Worm (Caenorhabditis elegans): ENCODE results near the gene F42A10.5.

Gene F42A10.5

DNA sequence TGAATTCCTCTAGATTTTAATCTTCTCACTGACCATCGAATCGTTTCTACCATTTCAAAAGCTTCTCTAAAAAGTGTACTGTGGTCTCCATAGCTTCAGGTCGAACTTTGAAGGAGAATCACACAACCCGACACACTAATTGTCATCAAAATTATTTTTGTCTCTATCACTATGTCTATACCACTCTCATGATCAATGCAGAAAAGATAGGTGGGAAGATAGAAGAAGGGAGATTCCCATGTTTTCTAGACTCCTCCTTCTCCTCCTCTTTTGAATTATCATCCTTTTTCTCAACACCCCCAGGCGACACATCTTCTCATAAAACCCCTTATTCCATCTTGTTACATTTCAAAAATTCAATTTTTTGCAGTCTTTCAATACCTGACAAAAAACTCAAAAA, 27.4 kb downstream of the F42A10.5 start, which contains the start of gene Y42G9A.3:
TSS of gene Y42G9A.3 (plus strand) at position 363 of the 400 bp plus-strand sequence.
- no peak for TF ChIP-seq klf-2 (GFP tag; conservative IDR thresholded peaks at IDR 0.05)
- no peak for TF ChIP-seq med-1 (GFP tag; optimal IDR thresholded peaks at IDR 0.05; ENCODE audit: insufficient read depth)
- no peak for TF ChIP-seq ref-1 (GFP tag; conservative IDR thresholded peaks at IDR 0.05)
- TF ChIP-seq flt-1 (GFP tag; IDR thresholded peaks at IDR 0.05): no peak

DNA sequence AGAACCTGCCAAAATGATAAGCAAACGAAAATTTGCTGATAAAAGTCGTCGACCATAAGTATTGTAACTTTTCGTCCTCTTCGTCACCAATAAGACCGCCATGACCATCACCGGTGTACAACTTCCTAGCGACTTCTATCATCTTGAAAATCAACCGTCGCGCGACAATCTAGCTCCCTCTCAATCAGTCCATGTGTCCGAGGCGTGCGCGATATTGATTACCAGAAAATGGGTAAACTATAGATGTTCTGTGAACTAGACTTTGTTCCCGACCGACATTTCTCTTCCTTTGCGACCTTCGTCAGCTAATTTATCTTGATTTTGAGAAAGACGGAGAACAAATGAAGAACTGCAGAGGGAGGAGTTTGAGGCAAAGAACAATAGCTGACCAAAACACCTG, 28.0 kb downstream of the F42A10.5 start:
- TF ChIP-seq med-1 (GFP tag; optimal IDR thresholded peaks at IDR 0.05; ENCODE audit: insufficient read depth) (no peak), cog-1 (tag; optimal IDR thresholded peaks at IDR 0.05) (no peak), T22C8.4 (GFP tag; IDR thresholded peaks at IDR 0.05) (no peak), ztf-23 (GFP tag; IDR thresholded peaks at IDR 0.05) (no peak), ref-1 (GFP tag; conservative IDR thresholded peaks at IDR 0.05) (no peak), klf-2 (GFP tag; conservative IDR thresholded peaks at IDR 0.05) (no peak), flt-1 (GFP tag; IDR thresholded peaks at IDR 0.05) (no peak), tab-1 (GFP tag; IDR thresholded peaks at IDR 0.05) (no peak), ztf-29 (GFP tag; IDR thresholded peaks at IDR 0.05) (no peak)

DNA sequence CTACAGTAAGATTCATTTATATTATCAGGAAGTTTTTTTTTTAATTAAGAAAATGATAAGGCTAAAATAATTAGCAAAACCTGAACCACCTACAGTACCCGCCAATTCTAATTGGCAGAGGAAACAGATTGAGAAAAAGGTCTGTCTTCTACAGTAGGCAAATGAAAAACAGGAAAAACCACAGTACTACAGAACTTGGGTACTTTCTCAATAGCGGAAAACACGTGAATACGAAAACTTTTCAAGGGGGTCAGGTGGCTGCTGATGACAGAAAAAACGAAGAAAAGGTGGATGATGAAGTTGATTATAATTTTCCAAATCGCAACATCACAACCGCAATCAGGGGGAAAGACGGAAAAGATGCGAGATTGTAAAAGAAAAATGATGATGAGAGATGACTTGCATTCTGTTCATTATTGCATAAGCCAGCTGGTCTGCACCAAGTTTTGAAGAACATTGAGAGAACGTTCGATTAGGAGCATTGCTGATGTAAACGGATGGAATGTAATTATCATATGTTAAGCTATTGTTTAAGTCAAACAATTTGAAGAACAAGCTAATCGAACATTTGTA, 28.8 kb downstream of the F42A10.5 start:
- no peak for TF ChIP-seq cog-1 (tag; optimal IDR thresholded peaks at IDR 0.05)
- TF ChIP-seq ztf-23 (GFP tag; IDR thresholded peaks at IDR 0.05): no peak
- no peak for TF ChIP-seq T22C8.4 (GFP tag; IDR thresholded peaks at IDR 0.05)
- TF ChIP-seq med-1 (GFP tag; optimal IDR thresholded peaks at IDR 0.05; ENCODE audit: insufficient read depth): no peak
- TF ChIP-seq flt-1 (GFP tag; IDR thresholded peaks at IDR 0.05): no peak
- TF ChIP-seq klf-2 (GFP tag; conservative IDR thresholded peaks at IDR 0.05): no peak
- TF ChIP-seq ztf-29 (GFP tag; IDR thresholded peaks at IDR 0.05): no peak
- TF ChIP-seq tab-1 (GFP tag; IDR thresholded peaks at IDR 0.05): no peak
- no peak for TF ChIP-seq ref-1 (GFP tag; conservative IDR thresholded peaks at IDR 0.05)

DNA sequence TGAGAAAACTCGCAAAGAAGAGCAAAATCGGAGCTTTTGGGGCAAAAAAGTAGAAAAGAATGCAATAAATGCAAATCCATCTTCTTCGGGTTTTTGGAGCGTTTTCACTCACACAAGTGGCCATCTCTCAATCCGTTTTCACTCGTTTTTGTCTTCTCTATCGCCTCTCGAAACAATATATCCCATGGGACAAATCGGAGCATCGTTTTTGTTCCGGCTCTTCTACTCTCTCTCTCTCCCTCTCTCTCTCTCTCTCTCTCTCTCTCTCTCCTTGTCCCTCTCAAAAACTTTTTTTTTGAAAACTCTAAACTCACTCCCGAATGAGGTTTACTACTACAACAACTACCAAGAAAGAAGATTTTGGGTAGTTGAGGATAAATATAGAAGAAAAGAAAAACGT, 31.7 kb downstream of the F42A10.5 start:
- TF ChIP-seq T22C8.4 (GFP tag; IDR thresholded peaks at IDR 0.05): no peak
- no peak for TF ChIP-seq ztf-29 (GFP tag; IDR thresholded peaks at IDR 0.05)
- TF ChIP-seq tab-1 (GFP tag; IDR thresholded peaks at IDR 0.05): no peak
- no peak for TF ChIP-seq cog-1 (tag; optimal IDR thresholded peaks at IDR 0.05)
- TF ChIP-seq flt-1 (GFP tag; IDR thresholded peaks at IDR 0.05): no peak
- no peak for TF ChIP-seq med-1 (GFP tag; optimal IDR thresholded peaks at IDR 0.05; ENCODE audit: insufficient read depth)
- no peak for TF ChIP-seq ref-1 (GFP tag; conservative IDR thresholded peaks at IDR 0.05)
- no peak for TF ChIP-seq ztf-23 (GFP tag; IDR thresholded peaks at IDR 0.05)
- TF ChIP-seq klf-2 (GFP tag; conservative IDR thresholded peaks at IDR 0.05): no peak

DNA sequence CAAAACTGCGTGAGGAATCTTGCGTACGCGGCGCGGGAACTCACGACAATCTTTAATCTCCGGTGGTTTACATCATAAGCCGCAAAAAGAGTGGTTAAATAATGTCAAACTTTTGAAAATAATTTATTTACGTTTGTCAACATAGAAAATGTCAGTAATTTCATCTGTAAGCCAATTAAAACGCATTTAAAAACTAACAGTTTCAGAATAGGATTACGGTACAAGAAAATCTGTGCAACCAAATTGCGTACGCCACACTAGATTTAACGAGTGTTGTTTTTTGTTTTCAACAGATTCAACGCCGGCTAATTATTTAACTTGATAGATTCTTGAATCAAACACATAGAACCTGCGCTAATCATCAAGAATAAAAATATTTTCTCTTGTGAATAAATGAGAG, 32.5 kb downstream of the F42A10.5 start:
- TF ChIP-seq ztf-29 (GFP tag; IDR thresholded peaks at IDR 0.05): no peak
- no peak for TF ChIP-seq ref-1 (GFP tag; conservative IDR thresholded peaks at IDR 0.05)
- TF ChIP-seq klf-2 (GFP tag; conservative IDR thresholded peaks at IDR 0.05): no peak
- no peak for TF ChIP-seq cog-1 (tag; optimal IDR thresholded peaks at IDR 0.05)
- no peak for TF ChIP-seq T22C8.4 (GFP tag; IDR thresholded peaks at IDR 0.05)
- no peak for TF ChIP-seq tab-1 (GFP tag; IDR thresholded peaks at IDR 0.05)
- no peak for TF ChIP-seq flt-1 (GFP tag; IDR thresholded peaks at IDR 0.05)
- TF ChIP-seq ztf-23 (GFP tag; IDR thresholded peaks at IDR 0.05): no peak
- TF ChIP-seq med-1 (GFP tag; optimal IDR thresholded peaks at IDR 0.05; ENCODE audit: insufficient read depth): no peak

DNA sequence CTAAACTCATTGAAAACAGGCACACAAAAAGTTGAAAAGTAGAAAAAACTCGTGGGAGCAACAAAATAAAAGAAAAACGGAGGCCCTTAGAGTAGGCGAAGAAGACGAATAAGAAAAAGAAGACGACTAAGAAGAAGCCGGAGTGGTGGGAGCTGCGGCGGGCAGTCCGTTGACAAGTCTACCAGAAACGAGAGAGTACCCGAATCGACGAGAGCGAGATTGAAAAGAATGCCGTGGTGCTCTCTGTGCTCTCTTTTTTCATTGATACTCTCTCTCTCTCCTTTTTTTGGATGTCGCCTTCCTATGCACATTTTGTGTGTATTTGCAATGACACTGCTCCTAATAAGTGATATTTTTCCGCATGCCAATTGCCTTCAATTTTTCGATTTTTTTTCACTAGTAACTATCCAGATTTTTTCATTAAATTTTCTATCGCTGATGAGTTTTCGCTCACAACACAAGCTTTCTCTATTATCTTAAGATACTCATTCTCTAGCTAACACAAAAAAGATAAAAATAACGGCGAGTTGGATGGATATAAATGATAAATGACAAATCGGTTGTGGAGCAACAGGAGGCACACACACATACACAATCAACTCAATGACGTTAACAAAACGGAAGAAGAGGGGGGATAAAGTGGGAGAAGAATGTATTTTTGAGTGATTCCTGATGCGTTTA, 33.2 kb downstream of the F42A10.5 start:
- TF ChIP-seq flt-1 (GFP tag; IDR thresholded peaks at IDR 0.05) (no peak), T22C8.4 (GFP tag; IDR thresholded peaks at IDR 0.05) (no peak), ref-1 (GFP tag; conservative IDR thresholded peaks at IDR 0.05) (no peak), med-1 (GFP tag; optimal IDR thresholded peaks at IDR 0.05; ENCODE audit: insufficient read depth) (no peak), ztf-23 (GFP tag; IDR thresholded peaks at IDR 0.05) (no peak), klf-2 (GFP tag; conservative IDR thresholded peaks at IDR 0.05) (no peak), tab-1 (GFP tag; IDR thresholded peaks at IDR 0.05) (no peak), cog-1 (tag; optimal IDR thresholded peaks at IDR 0.05) (no peak), ztf-29 (GFP tag; IDR thresholded peaks at IDR 0.05) (no peak)

DNA sequence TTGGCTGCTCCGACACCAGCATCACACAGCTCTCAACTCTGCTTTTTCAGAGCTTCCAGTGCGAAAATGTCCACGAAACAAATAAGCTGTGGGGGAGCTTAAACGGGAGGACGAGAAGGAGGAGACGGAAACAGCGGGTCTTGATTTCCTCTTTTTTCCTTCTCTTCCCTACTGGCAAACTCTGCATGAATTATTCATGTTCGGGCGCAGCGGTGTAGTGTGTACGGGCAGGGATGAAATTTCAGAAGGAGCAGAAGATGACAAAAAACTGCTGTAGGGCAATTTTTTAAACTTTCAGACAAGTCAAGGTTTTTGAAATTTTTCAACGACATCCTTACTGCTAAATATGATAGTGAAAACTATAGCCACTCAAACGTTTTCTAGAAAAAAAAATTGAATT, 33.9 kb downstream of the F42A10.5 start:
- TF ChIP-seq tab-1 (GFP tag; IDR thresholded peaks at IDR 0.05) (no peak), med-1 (GFP tag; optimal IDR thresholded peaks at IDR 0.05; ENCODE audit: insufficient read depth) (no peak), ref-1 (GFP tag; conservative IDR thresholded peaks at IDR 0.05) (no peak), ztf-29 (GFP tag; IDR thresholded peaks at IDR 0.05) (no peak), flt-1 (GFP tag; IDR thresholded peaks at IDR 0.05) (no peak), T22C8.4 (GFP tag; IDR thresholded peaks at IDR 0.05) (no peak), cog-1 (tag; optimal IDR thresholded peaks at IDR 0.05) (no peak), klf-2 (GFP tag; conservative IDR thresholded peaks at IDR 0.05) (no peak), ztf-23 (GFP tag; IDR thresholded peaks at IDR 0.05) (no peak)

DNA sequence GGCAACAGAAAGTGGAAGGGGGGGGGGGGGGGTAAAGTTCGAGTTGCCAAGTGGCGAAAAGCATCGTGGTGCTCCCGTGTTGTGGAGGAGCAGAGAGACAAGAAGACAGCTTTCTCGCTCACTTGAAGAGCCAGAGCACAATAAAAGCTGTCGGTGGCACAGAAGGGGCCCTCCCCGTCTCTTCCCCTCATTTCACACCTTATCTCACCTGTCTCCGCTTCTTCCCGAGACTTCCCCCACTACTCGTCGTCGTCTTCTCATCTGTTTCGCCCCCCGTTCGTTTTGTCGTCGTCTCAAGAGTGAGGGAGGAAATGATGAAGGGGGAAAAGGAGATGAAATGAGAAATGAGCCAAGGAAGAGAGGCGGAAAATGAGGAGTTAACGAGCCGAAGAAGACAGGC, 34.8 kb downstream of the F42A10.5 start:
- TF ChIP-seq flt-1 (GFP tag; IDR thresholded peaks at IDR 0.05): no peak
- 0 out of 2 replicates have a peak, but pooled peaks have one; percentile 27 for TF ChIP-seq ztf-23 (GFP tag; IDR thresholded peaks at IDR 0.05)
- no peak for TF ChIP-seq ref-1 (GFP tag; conservative IDR thresholded peaks at IDR 0.05)
- no peak for TF ChIP-seq ztf-29 (GFP tag; IDR thresholded peaks at IDR 0.05)

DNA sequence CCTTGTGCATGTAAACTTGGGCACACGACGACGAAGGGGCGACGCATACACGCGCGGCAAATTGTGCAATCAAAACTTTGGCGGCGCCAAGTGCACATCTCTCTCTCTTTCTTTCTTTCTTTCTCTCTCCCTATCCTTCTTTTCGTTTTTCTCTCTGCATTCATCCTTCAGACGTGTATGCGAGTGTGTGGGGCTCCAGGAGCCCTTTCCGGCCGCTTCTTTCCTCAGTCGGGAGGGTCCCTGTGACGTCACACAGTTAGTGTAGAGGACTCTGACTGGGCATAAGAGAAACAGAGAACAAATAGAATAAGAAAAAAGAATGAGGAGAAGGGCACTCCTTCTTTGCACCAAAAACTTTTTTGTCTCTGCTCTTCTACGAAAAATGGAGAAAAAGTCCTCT, 35.8 kb downstream of the F42A10.5 start:
- TF ChIP-seq klf-2 (GFP tag; conservative IDR thresholded peaks at IDR 0.05): no peak
- TF ChIP-seq flt-1 (GFP tag; IDR thresholded peaks at IDR 0.05): peak; percentile 41; the same call in 1 of the 2 replicates

DNA sequence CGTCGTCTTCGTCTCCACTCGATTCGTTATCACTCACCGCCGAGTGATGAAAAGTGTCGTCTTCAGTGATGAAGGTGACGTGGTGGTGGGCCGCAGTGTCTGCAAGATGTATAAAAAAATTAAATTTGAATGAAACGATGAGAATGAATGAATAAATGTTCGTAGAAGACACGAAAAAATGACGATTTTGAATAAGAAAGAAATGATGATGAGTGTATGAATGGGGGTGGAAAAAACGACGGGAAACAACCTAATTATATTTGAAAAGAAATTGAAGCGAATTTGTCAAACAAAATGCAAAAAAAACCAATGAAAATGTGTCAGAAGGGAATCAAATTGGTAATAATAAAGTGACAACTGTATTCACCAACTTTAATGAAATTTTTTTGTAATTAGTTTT, 37.1 kb downstream of the F42A10.5 start, which contains the start of gene mvk-1:
TSS of gene mvk-1 (minus strand) at position 101 of the 400 bp plus-strand sequence.
- TF ChIP-seq klf-2 (GFP tag; conservative IDR thresholded peaks at IDR 0.05) (no peak), cog-1 (tag; optimal IDR thresholded peaks at IDR 0.05) (no peak)
